Worm (Caenorhabditis elegans): ENCODE data around the gene col-114.
"Not testable (repeated sequence)": the region's sequence is repeated elsewhere in the genome, so short reads cannot be mapped to it uniquely, and the experiment has no call there.

Gene col-114

ce11 chrIV:7263137-7263536, 16.7 kb upstream of the col-114 start, which contains the start of gene glb-2:
Gene glb-2, minus strand, starts transcription at chrIV:7263237.
- TF ChIP-seq B0336.3 (GFP tag; IDR thresholded peaks at IDR 0.05) (no peak), F39B2.1 (GFP tag; IDR thresholded peaks at IDR 0.05) (no peak), F52B5.7 (tag; optimal IDR thresholded peaks at IDR 0.05) (no peak), let-607 (tag; optimal IDR thresholded peaks at IDR 0.05) (no peak), Y95B8A.8 (GFP tag; IDR thresholded peaks at IDR 0.05) (no peak), aptf-3 (GFP tag; IDR thresholded peaks at IDR 0.05) (no peak), hlh-26 (GFP tag; conservative IDR thresholded peaks at IDR 0.05) (no peak), ccch-3 (GFP tag; optimal IDR thresholded peaks at IDR 0.05) (no peak), ztf-25 (GFP tag; IDR thresholded peaks at IDR 0.05) (no peak), hrde-1 (tag; optimal IDR thresholded peaks at IDR 0.05; ENCODE audit: borderline replicate concordance) (no peak), B0035.1 (tag; optimal IDR thresholded peaks at IDR 0.05) (no peak), rcor-1 (GFP tag; IDR thresholded peaks at IDR 0.05) (no peak), zfh-2 (GFP tag; conservative IDR thresholded peaks at IDR 0.05) (no peak), F10E7.11 (tag; optimal IDR thresholded peaks at IDR 0.05) (no peak), bed-2 (GFP tag; IDR thresholded peaks at IDR 0.05) (no peak), snpc-4 (GFP tag; optimal IDR thresholded peaks at IDR 0.05) (no peak), snpc-4 (tag; optimal IDR thresholded peaks at IDR 0.05) (no peak), nhr-120 (GFP tag; IDR thresholded peaks at IDR 0.05) (no peak), gei-17 (GFP tag; optimal IDR thresholded peaks at IDR 0.05) (no peak), snpc-3.4 (tag; optimal IDR thresholded peaks at IDR 0.05) (no peak), C06A6.2 (GFP tag; conservative IDR thresholded peaks at IDR 0.05) (no peak)

ce11 chrIV:7260587-7260986, 14.1 kb upstream of the col-114 start, which contains the start of gene C06E4.3:
Gene C06E4.3, plus strand, starts transcription at chrIV:7260875.
- no peak for TF ChIP-seq Y53G8AR.9 (GFP tag; conservative IDR thresholded peaks at IDR 0.05)
- TF ChIP-seq unc-62 (GFP tag; optimal IDR thresholded peaks at IDR 0.05), result no peak
- TF ChIP-seq ceh-40 (GFP tag; IDR thresholded peaks at IDR 0.05), result no peak
- TF ChIP-seq B0336.3 (GFP tag; IDR thresholded peaks at IDR 0.05), result no peak
- no peak for TF ChIP-seq ztf-25 (GFP tag; IDR thresholded peaks at IDR 0.05)
- no peak for TF ChIP-seq Y56A3A.18 (GFP tag; IDR thresholded peaks at IDR 0.05)

ce11 chrIV:7258253-7258652, 11.8 kb upstream of the col-114 start, which contains the start of gene C06E4.6:
Gene C06E4.6, minus strand, starts transcription at chrIV:7258303.
- no peak for TF ChIP-seq B0336.3 (GFP tag; IDR thresholded peaks at IDR 0.05)
- TF ChIP-seq F23B12.7 (tag; optimal IDR thresholded peaks at IDR 0.05; ENCODE audit: insufficient read depth), result no peak
- TF ChIP-seq snpc-1.3 (tag; optimal IDR thresholded peaks at IDR 0.05; ENCODE audit: insufficient read depth), result no peak
- no peak for TF ChIP-seq ZK185.1 (tag; optimal IDR thresholded peaks at IDR 0.05; ENCODE audit: poor library complexity, severe bottlenecking)
- peak; percentile 53 for TF ChIP-seq nhr-80 (tag; optimal IDR thresholded peaks at IDR 0.05)
- TF ChIP-seq hmg-1.2 (GFP tag; IDR thresholded peaks at IDR 0.05), result peak; percentile 95

ce11 chrIV:7254690-7255089, 8.2 kb upstream of the col-114 start, which contains the start of gene C06E4.5:
Gene C06E4.5, plus strand, starts transcription at chrIV:7254990.
- not testable (repeated sequence) for TF ChIP-seq rpc-1 (optimal IDR thresholded peaks at IDR 0.05); rpc-1 (tag; optimal IDR thresholded peaks at IDR 0.05); aptf-3 (GFP tag; IDR thresholded peaks at IDR 0.05); mxl-1 (tag; optimal IDR thresholded peaks at IDR 0.05)

Data from whole organism, young adult.